Fruit fly (Drosophila melanogaster) whole organism, prepupa: ENCODE data around the gene CG5644.

Experiments
- CG10631 ChIP-seq: fragments of 200-800 bp; sonication (Bioruptor generic); optimal IDR thresholded peaks from 2 replicates; lab custom pipeline; 2016; ENCODE audit warnings: missing biosample characterization, missing genetic modification characterization
- CG10669 ChIP-seq: fragments of 200-800 bp; sonication (Bioruptor generic); optimal IDR thresholded peaks from 3 replicates; lab custom pipeline; 2018; ENCODE audit warnings: missing biosample characterization, mild to moderate bottlenecking, missing genetic modification characterization, moderate library complexity
- CG11294 ChIP-seq: fragments of 200-800 bp; sonication (Bioruptor generic); IDR thresholded peaks from 2 replicates; pipeline ENCODE4 v1.3.6; 2022; ENCODE audit warnings: missing biosample characterization, missing genetic modification characterization
- CG11902 ChIP-seq: fragments of 200-800 bp; sonication (Bioruptor generic); optimal IDR thresholded peaks from 3 replicates; lab custom pipeline; 2016; ENCODE audit warnings: missing biosample characterization, missing genetic modification characterization
- CG1621 ChIP-seq: fragments of 200-800 bp; sonication (Bioruptor generic); optimal IDR thresholded peaks from 3 replicates; lab custom pipeline; 2018; ENCODE audit warnings: missing biosample characterization, mild to moderate bottlenecking, missing genetic modification characterization
- CG16779 ChIP-seq: fragments of 200-800 bp; sonication (Bioruptor generic); optimal IDR thresholded peaks from 3 replicates; lab custom pipeline; 2017; ENCODE audit warnings: missing biosample characterization, mild to moderate bottlenecking, missing genetic modification characterization
- CG32006 ChIP-seq: fragments of 200-800 bp; sonication (Bioruptor generic); optimal IDR thresholded peaks from 3 replicates; lab custom pipeline; 2017; ENCODE audit warnings: missing biosample characterization, mild to moderate bottlenecking, missing genetic modification characterization
- CG34406 ChIP-seq: fragments of 200-800 bp; sonication (Bioruptor generic); optimal IDR thresholded peaks from 3 replicates; lab custom pipeline; 2016; ENCODE audit warnings: missing biosample characterization, missing genetic modification characterization
- CG3919 ChIP-seq: fragments of 200-800 bp; sonication (Bioruptor generic); optimal IDR thresholded peaks from 3 replicates; lab custom pipeline; 2016; ENCODE audit warnings: missing biosample characterization, missing genetic modification characterization
- CG4318 ChIP-seq: fragments of 200-800 bp; sonication (Bioruptor generic); optimal IDR thresholded peaks from 3 replicates; lab custom pipeline; 2017; ENCODE audit warnings: missing biosample characterization, mild to moderate bottlenecking, missing genetic modification characterization
- CG6163 ChIP-seq: fragments of 200-800 bp; sonication (Bioruptor generic); IDR thresholded peaks from 3 replicates; pipeline ENCODE4 v1.3.6; 2022; ENCODE audit warnings: missing biosample characterization, missing genetic modification characterization
- CG6808 ChIP-seq: fragments of 200-800 bp; sonication (Bioruptor generic); optimal IDR thresholded peaks from 3 replicates; lab custom pipeline; 2017; ENCODE audit warnings: missing biosample characterization, missing genetic modification characterization, mild to moderate bottlenecking, moderate library complexity, missing genetic modification reagents
- CG6854 ChIP-seq: fragments of 200-800 bp; sonication (Bioruptor generic); optimal IDR thresholded peaks from 2 replicates; lab custom pipeline; 2017; ENCODE audit warnings: missing biosample characterization, mild to moderate bottlenecking, missing genetic modification characterization
- CG8119 ChIP-seq: fragments of 200-800 bp; sonication (Bioruptor generic); IDR thresholded peaks from 3 replicates; pipeline ENCODE4 v1.3.6; 2022; ENCODE audit warnings: missing biosample characterization, missing genetic modification characterization
- CG8319 ChIP-seq: fragments of 200-800 bp; sonication (Bioruptor generic); optimal IDR thresholded peaks from 3 replicates; lab custom pipeline; 2016; ENCODE audit warnings: missing biosample characterization, missing genetic modification characterization
- Eip78C ChIP-seq: fragments of 200-800 bp; sonication (Bioruptor generic); peaks from one replicate; lab custom pipeline; 2016; ENCODE audit warnings: missing biosample characterization, missing genetic modification characterization
- Eip93F ChIP-seq: fragments of 200-800 bp; sonication (Bioruptor generic); optimal IDR thresholded peaks from 2 replicates; lab custom pipeline; 2016; ENCODE audit warnings: missing biosample characterization, mild to moderate bottlenecking, missing genetic modification characterization
- Ets21C ChIP-seq: fragments of 200-800 bp; sonication (Bioruptor generic); optimal IDR thresholded peaks from 3 replicates; lab custom pipeline; 2016; ENCODE audit warnings: missing biosample characterization, missing genetic modification characterization
- Ets96B ChIP-seq: fragments of 200-800 bp; optimal IDR thresholded peaks from 2 replicates; lab custom pipeline; 2019; ENCODE audit warnings: missing biosample characterization, mild to moderate bottlenecking, missing genetic modification characterization, moderate library complexity
- Hr38 ChIP-seq: sonication (Bioruptor generic); optimal IDR thresholded peaks from 2 replicates; lab custom pipeline; 2016; ENCODE audit warnings: missing biosample characterization, missing genetic modification characterization
- Hr39 ChIP-seq: fragments of 200-800 bp; sonication (Bioruptor generic); optimal IDR thresholded peaks from 2 replicates; lab custom pipeline; 2016; ENCODE audit warnings: missing biosample characterization, missing genetic modification characterization
- OdsH ChIP-seq: fragments of 200-800 bp; sonication (Bioruptor generic); optimal IDR thresholded peaks from 3 replicates; lab custom pipeline; 2016; ENCODE audit warnings: missing biosample characterization, missing genetic modification characterization
- Smox ChIP-seq: fragments of 200-800 bp; sonication (Bioruptor generic); optimal IDR thresholded peaks from 3 replicates; lab custom pipeline; 2016; ENCODE audit warnings: missing biosample characterization, missing genetic modification characterization
- Sox14 ChIP-seq: fragments of 200-800 bp; sonication (Bioruptor generic); optimal IDR thresholded peaks from 3 replicates; lab custom pipeline; 2016; ENCODE audit warnings: missing biosample characterization, missing genetic modification characterization
- achi ChIP-seq: fragments of 200-800 bp; sonication (Bioruptor generic); optimal IDR thresholded peaks from 3 replicates; lab custom pipeline; 2016; ENCODE audit warnings: missing biosample characterization, missing genetic modification characterization
- dsx ChIP-seq: fragments of 200-800 bp; optimal IDR thresholded peaks from 3 replicates; lab custom pipeline; 2019; ENCODE audit warnings: missing biosample characterization, mild to moderate bottlenecking, missing genetic modification characterization, moderate library complexity; ENCODE audit not compliant: poor library complexity, severe bottlenecking
- fd59A ChIP-seq: fragments of 200-800 bp; sonication (Bioruptor generic); optimal IDR thresholded peaks from 2 replicates; lab custom pipeline; 2017; ENCODE audit warnings: missing biosample characterization, mild to moderate bottlenecking, missing genetic modification characterization, missing genetic modification reagents
- fd85E ChIP-seq: fragments of 200-800 bp; sonication (Bioruptor generic); optimal IDR thresholded peaks from 3 replicates; lab custom pipeline; 2016; ENCODE audit warnings: missing biosample characterization, missing genetic modification characterization
- fkh ChIP-seq: fragments of 200-800 bp; sonication (Bioruptor generic); optimal IDR thresholded peaks from 3 replicates; lab custom pipeline; 2017; ENCODE audit warnings: missing biosample characterization, mild to moderate bottlenecking, missing genetic modification characterization, moderate library complexity
- net ChIP-seq: fragments of 200-800 bp; sonication (Bioruptor generic); optimal IDR thresholded peaks from 3 replicates; lab custom pipeline; 2016; ENCODE audit warnings: missing biosample characterization, missing genetic modification characterization
- spab ChIP-seq: fragments of 200-800 bp; sonication (Bioruptor generic); optimal IDR thresholded peaks from 2 replicates; lab custom pipeline; 2017; ENCODE audit warnings: missing biosample characterization, mild to moderate bottlenecking, missing genetic modification characterization, missing genetic modification reagents
- ss ChIP-seq, 2 experiments: fragments of 200-800 bp; sonication (Bioruptor generic); optimal IDR thresholded peaks; 2 replicates in 1 of 2; 3 replicates in 1 of 2; lab custom pipeline; 2017 to 2018; ENCODE audit warnings: mild to moderate bottlenecking in 2 of 2, missing biosample characterization in 2 of 2, missing genetic modification characterization in 2 of 2, moderate library complexity in 1 of 2
- svp ChIP-seq: fragments of 200-800 bp; sonication (Bioruptor generic); peaks from one replicate; lab custom pipeline; 2016; ENCODE audit warnings: missing biosample characterization, missing genetic modification characterization
- topi ChIP-seq: fragments of 200-800 bp; sonication (Bioruptor generic); optimal IDR thresholded peaks from 3 replicates; lab custom pipeline; 2016; ENCODE audit warnings: missing biosample characterization, missing genetic modification characterization

Gene CG5644

DNA sequence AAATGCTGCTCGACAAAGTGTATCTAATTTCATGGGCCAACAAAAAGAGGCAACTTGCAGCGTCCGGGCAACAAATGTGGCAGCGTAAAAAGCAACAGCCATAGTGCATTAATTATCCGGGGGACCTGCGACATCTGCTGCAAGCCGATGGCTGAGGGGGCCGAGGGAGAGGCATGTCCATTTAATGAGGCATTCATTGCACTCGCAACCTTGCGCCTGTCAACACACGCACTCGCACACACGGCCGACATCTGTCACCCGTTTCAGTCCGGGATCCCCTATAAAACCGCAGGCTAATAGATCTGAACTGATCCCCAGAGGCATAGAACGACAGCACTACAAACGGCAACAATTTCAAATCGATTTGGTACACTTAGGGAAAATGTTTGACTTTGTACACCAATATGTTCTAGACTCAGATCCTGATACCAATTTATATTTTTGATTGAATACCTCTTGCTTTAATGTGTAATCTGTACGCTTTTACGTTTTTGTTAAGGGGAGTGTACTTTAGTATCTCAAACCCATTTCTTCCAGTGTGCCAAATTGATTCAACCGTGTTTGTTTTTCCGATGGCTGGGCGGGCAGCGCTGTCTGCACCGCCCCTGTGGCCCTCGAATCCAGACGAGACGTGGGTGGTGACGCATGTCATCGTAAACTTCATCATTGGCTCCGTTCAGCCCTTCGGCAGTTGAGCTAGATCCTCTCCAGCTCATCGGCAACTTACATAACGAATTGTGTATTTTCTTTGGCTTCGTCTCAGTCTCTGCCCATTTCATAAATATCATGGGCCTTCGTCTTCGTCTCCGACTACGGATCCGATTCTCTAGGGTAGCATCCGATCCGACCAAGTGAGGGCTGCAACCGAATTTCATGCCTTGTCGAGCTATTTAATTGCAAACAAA, 32.1 kb upstream of the CG5644 start (continued):
- TF ChIP-seq Eip78C, result no peak
- TF ChIP-seq fkh (GFP tag; lab: Kevin White, UChicago), result peak; percentile 0
- TF ChIP-seq, all 60 proteins: peak for 9

DNA sequence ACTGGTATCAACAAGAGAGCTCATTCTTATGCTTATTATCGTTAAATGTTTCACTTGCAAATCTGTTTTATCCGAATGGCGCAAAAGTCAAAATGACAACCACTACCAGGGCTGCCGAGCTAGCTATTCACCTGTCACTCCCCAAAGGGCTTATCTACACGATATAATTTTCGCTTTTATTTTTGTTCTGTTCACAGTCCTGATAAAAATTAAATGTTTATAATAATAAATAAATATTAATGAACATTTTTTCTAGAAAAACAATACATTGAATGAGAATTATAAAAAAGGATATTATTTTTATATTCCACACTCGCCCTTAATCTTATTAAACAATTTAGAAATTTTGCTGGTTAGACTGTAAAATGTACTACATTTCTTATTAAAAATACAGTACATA, 30.1 kb upstream of the CG5644 start, which contains the start of gene CG5194:
Gene CG5194 (minus strand): TSS at position 101 of the 400 bp plus-strand sequence.
- TF ChIP-seq CG16779 (tag; lab: Kevin White, UChicago), result no peak
- TF ChIP-seq net, result no peak
- TF ChIP-seq Eip93F (GFP tag; lab: Kevin White, UChicago), result no peak

DNA sequence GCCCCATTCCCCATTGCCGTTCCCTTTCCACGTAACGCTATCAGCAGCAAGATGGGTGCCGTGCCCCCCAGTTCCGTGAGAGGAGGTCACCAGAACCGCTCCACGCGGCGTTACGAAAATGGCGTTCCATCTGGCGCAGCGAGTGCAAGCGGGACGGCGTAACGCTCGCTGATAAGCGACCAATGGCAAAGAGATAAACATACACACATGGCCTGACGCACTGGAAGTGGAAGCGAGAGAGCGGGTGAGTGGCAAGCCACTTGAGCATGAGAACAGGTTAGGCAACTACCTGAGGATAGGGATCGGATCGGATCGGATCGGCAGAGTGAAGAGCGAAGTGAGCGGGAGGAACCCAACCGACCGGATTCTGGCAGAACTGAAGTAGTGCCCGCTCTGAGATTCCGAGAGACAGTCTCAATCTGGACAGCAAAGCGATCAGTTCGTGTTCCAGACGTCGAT, 25.1 kb upstream of the CG5644 start, which contains the start of gene Doc3:
Gene Doc3 (plus strand): TSS at position 409 of the 459 bp plus-strand sequence.
- TF ChIP-seq CG4318 (GFP tag; lab: Kevin White, UChicago) (no peak), Hr39 (no peak), fd85E (GFP tag; lab: Kevin White, UChicago) (no peak), ss (GFP tag; optimal IDR thresholded peaks at IDR 0.05; lab: Kevin White, UChicago) (peak in 1 of 2 experiments; percentile 60), CG16779 (tag; lab: Kevin White, UChicago) (no peak), Sox14 (GFP tag; lab: Kevin White, UChicago) (no peak), fkh (GFP tag; lab: Kevin White, UChicago) (peak; percentile 43), CG32006 (GFP tag; lab: Kevin White, UChicago) (no peak), Smox (GFP tag; lab: Kevin White, UChicago) (no peak), spab (no peak), CG6163 (GFP tag; lab: Robert Waterston, UW) (peak; percentile 52; the same call in 1 of the 3 replicates), CG8319 (peak; percentile 99), Eip78C (no peak), Ets21C (GFP tag; lab: Kevin White, UChicago) (no peak), CG6854 (GFP tag; lab: Kevin White, UChicago) (peak; percentile 93), topi (GFP tag; lab: Kevin White, UChicago) (no peak), CG6808 (GFP tag; lab: Kevin White, UChicago) (no peak), CG1621 (tag; lab: Kevin White, UChicago) (peak; percentile 3), svp (GFP tag; lab: Kevin White, UChicago) (peak; percentile 98), Ets96B (tag; lab: Kevin White, UChicago) (no peak)

DNA sequence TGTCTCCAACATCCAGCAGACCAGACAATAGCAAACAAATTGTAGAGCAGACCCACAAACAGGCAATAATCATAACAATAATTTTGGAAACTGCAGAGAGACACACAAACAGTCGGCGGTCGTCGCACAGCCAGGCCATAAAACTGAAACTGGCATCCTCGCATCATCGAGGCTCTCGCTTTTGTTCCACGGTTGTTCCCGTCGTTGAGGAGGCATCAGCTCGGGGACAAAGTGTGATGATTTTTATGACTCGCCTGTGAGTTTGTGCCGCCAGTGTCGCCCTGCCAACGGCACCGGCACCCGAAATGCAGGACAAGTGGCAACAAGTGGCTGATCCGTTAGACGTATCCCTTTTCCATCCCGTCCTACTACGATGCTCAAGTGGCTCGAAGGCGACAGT, 23.7 kb upstream of the CG5644 start:
- TF ChIP-seq CG10669 (GFP tag; lab: Kevin White, UChicago) (no peak), CG4318 (GFP tag; lab: Kevin White, UChicago) (no peak), CG3919 (GFP tag; lab: Kevin White, UChicago) (no peak), CG11294 (no peak), spab (no peak), CG6163 (GFP tag; lab: Robert Waterston, UW) (no peak), CG16779 (tag; lab: Kevin White, UChicago) (no peak), fkh (GFP tag; lab: Kevin White, UChicago) (no peak), OdsH (GFP tag; lab: Kevin White, UChicago) (no peak), CG1621 (tag; lab: Kevin White, UChicago) (no peak), achi (GFP tag; lab: Kevin White, UChicago) (no peak), fd59A (GFP tag; lab: Kevin White, UChicago) (no peak), CG10631 (GFP tag; lab: Kevin White, UChicago) (no peak), CG34406 (no peak), Eip93F (GFP tag; lab: Kevin White, UChicago) (no peak), dsx (GFP tag; lab: Kevin White, UChicago) (no peak), Hr38 (GFP tag; lab: Kevin White, UChicago) (no peak), CG11902 (GFP tag; lab: Kevin White, UChicago) (no peak), CG8119 (GFP tag; lab: Robert Waterston, UW) (no peak)
